Worm (Caenorhabditis elegans) whole organism, L4 larva: ENCODE measurements around the gene clec-43.

Experiments used
- aly-2 ChIP-seq: sonication (generic microtip); optimal IDR thresholded peaks from 2 replicates; lab custom pipeline; 2018; ENCODE audit warnings: missing biosample characterization, missing genetic modification characterization
- ceh-28 ChIP-seq: fragments of 150-350 bp; optimal IDR thresholded peaks from 2 replicates; lab custom pipeline; 2014; ENCODE audit warnings: missing biosample characterization, missing genetic modification reagents, missing genetic modification characterization
- ceh-82 ChIP-seq: sonication (generic microtip); optimal IDR thresholded peaks from 2 replicates; lab custom pipeline; 2017; ENCODE audit warnings: missing biosample characterization, missing genetic modification characterization
- daf-12 ChIP-seq: fragments of 150-350 bp; optimal IDR thresholded peaks from 2 replicates; lab custom pipeline; 2014; ENCODE audit warnings: missing biosample characterization, missing genetic modification reagents, missing genetic modification characterization
- lin-39 ChIP-seq: fragments of 150-350 bp; optimal IDR thresholded peaks from 2 replicates; lab custom pipeline; 2014; ENCODE audit warnings: missing biosample characterization, missing genetic modification reagents, missing genetic modification characterization
- lsy-2 ChIP-seq, 2 experiments: fragments of 150-350 bp in 1 of 2; sonication (generic microtip) in 1 of 2; optimal IDR thresholded peaks; 2 replicates each; lab custom pipeline; 2014 to 2017; ENCODE audit warnings: missing biosample characterization in 2 of 2, missing genetic modification characterization in 2 of 2
- nhr-237 ChIP-seq: sonication (generic microtip); optimal IDR thresholded peaks from 2 replicates; lab custom pipeline; 2017; ENCODE audit warnings: missing biosample characterization, missing genetic modification characterization
- nhr-76 ChIP-seq: fragments of 150-350 bp; optimal IDR thresholded peaks from 2 replicates; lab custom pipeline; 2014; ENCODE audit warnings: missing biosample characterization, missing genetic modification characterization
- unc-39 ChIP-seq: sonication (generic microtip); optimal IDR thresholded peaks from 2 replicates; lab custom pipeline; 2017; ENCODE audit warnings: missing biosample characterization, missing genetic modification characterization
- ztf-11 ChIP-seq: fragments of 150-350 bp; optimal IDR thresholded peaks from 2 replicates; lab custom pipeline; 2014; ENCODE audit warnings: missing biosample characterization, missing genetic modification characterization
- ztf-7 ChIP-seq: fragments of 150-350 bp; optimal IDR thresholded peaks from 2 replicates; lab custom pipeline; 2014; ENCODE audit warnings: missing biosample characterization, missing genetic modification characterization

DNA sequence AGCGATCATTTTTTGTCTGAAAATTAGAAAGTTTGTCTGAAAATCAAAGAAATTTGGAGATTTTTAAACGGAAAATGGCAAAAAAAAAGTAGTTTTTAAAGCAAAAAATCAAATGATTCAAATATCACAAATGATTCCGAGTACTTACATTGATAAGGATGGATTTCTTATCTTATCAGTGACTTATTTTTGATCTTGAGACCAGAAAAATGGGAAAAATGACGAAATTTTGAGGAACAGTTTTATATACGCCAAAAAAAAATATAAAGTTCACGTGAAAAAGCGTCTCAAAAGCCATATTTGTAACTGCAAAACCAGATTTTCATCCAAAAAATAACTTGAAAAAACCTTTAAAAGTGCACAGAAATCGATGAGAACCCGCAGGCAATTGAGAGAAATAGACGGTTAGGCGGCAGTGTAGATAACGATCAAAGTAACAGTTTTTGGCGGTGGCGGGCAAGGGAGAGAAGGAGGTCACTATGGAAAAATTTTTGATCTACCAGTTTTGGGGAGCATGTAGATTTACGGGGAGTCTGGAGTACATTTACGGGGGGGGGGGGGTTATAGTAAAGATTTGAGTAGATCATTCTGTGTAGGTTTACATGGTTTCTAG, 43.0 kb upstream of the clec-43 start, which contains the start of gene T07D3.9:
- no peak for TF ChIP-seq ztf-7 (tag; lab: Kevin White, UChicago)
- TF ChIP-seq nhr-237 (tag; lab: Kevin White, UChicago): no peak
- no peak for TF ChIP-seq daf-12 (tag; lab: Kevin White, UChicago)
- no peak for TF ChIP-seq ztf-11
- no peak for TF ChIP-seq lin-39 (tag; lab: Kevin White, UChicago)
- no peak for TF ChIP-seq unc-39
- no peak for TF ChIP-seq lsy-2 (tag; optimal IDR thresholded peaks at IDR 0.05; lab: Kevin White, UChicago)
- no peak for TF ChIP-seq aly-2
- no peak for TF ChIP-seq nhr-76 (tag; lab: Kevin White, UChicago)
- TF ChIP-seq ceh-82 (tag; lab: Kevin White, UChicago): no peak
- no peak for TF ChIP-seq ceh-28 (tag; lab: Kevin White, UChicago)
